ENCODE assay signal across 1 fruit fly cellular context in the genomic region with DNA sequence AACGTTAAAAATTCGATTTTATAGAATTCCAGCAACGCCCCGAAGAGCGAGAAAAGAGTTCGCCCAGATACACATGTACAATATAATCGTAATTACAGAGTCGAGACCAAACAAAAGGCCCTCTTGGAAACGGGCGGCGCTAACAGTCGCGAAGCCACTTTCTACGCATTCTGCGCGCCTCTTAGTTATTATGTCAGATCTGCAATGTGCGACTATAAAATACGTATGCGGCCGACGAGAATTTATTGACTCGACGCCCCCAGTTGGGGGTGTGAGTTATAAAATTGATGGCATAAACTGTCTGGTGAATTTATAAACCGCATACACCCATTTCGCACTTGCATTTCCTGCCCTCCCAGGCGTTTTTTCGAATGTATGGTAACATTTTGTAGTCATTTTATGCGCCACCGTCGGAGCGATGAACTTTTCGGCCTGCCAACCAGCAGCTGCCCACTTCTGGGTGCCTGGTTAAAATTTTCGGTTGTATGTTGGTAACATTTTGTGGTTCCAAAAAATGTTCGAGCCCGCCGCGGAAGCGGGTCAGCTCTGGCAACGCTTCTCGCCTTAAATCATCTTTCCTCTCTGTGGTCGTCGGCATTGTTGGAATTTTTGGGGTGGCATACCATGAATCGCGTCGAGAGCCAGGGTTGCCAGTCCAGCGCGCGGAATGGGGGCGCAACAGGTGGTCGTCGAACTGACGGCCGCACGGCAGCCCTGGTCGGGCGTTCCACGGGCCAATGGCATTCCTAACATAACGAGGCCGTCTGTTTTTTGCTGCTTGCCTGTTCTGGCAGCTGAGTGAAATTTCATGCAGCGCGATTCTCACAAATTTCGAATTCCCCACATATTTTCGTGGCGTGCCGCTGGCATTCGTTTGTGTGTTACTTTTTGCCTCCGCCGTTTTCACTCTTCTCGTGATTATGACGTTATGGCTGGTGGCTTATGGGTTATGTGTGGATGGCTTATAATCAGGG.
A peak's percentile ranks its signal among the peaks of the same experiment; 100 is the strongest.
TF ChIP-seq lines count a peak whose summit lies in the region.

No protein-coding gene starts in this region.

TF ChIP-seq in whole organism, embryonic, 481 proteins besides CTCF, POLR2A, EP300 and RAD21 (continued from another document and continues in another):
- TF ChIP-seq exex (tag; optimal IDR thresholded peaks at IDR 0.05; lab: Kevin White, UChicago) = peak; percentile 85
- peak; percentile 90 for TF ChIP-seq Fer1 (GFP tag; optimal IDR thresholded peaks at IDR 0.05; lab: Kevin White, UChicago)
- TF ChIP-seq ap (GFP tag; IDR thresholded peaks at IDR 0.05; lab: Robert Waterston, UW) = no peak
- no peak for TF ChIP-seq CG17802 (tag; optimal IDR thresholded peaks at IDR 0.05; lab: Kevin White, UChicago)
- TF ChIP-seq CG6689 (GFP tag; IDR thresholded peaks at IDR 0.05; lab: Robert Waterston, UW) = no peak
- TF ChIP-seq trh (GFP tag; optimal IDR thresholded peaks at IDR 0.05; lab: Kevin White, UChicago) = no peak
- TF ChIP-seq CG17385 (GFP tag; optimal IDR thresholded peaks at IDR 0.05; lab: Kevin White, UChicago) = peak; percentile 49
- peak; percentile 67 for TF ChIP-seq D19A (tag; optimal IDR thresholded peaks at IDR 0.05; lab: Kevin White, UChicago)
- peak; percentile 67 for TF ChIP-seq CG8924 (tag; optimal IDR thresholded peaks at IDR 0.05; lab: Kevin White, UChicago)
- TF ChIP-seq CG7372 (GFP tag; IDR thresholded peaks at IDR 0.05; lab: Robert Waterston, UW) = no peak
- no peak for TF ChIP-seq CG14667 (GFP tag; IDR thresholded peaks at IDR 0.05; lab: Robert Waterston, UW)
- TF ChIP-seq ranshi (GFP tag; IDR thresholded peaks at IDR 0.05; lab: Robert Waterston, UW) = no peak
- peak; percentile 91 for TF ChIP-seq Gug (GFP tag; IDR thresholded peaks at IDR 0.05; lab: Robert Waterston, UW)
- TF ChIP-seq Nf-YC (tag; optimal IDR thresholded peaks at IDR 0.05; lab: Kevin White, UChicago) = peak; percentile 93
- no peak for TF ChIP-seq sisA (GFP tag; IDR thresholded peaks at IDR 0.05; lab: Robert Waterston, UW)
- TF ChIP-seq Doc2 (GFP tag; IDR thresholded peaks at IDR 0.05; lab: Robert Waterston, UW) = no peak
- TF ChIP-seq Dbx (GFP tag; IDR thresholded peaks at IDR 0.05; lab: Robert Waterston, UW) = no peak
- TF ChIP-seq ac (GFP tag; optimal IDR thresholded peaks at IDR 0.05; lab: Kevin White, UChicago) = peak; percentile 0
- peak; percentile 60 for TF ChIP-seq CG10654 (GFP tag; optimal IDR thresholded peaks at IDR 0.05; lab: Kevin White, UChicago)
- TF ChIP-seq p53 (GFP tag; optimal IDR thresholded peaks at IDR 0.05; lab: Kevin White, UChicago) = peak; percentile 47
- TF ChIP-seq Hand (GFP tag; optimal IDR thresholded peaks at IDR 0.05; lab: Kevin White, UChicago) = peak; percentile 69
- TF ChIP-seq Drgx (GFP tag; IDR thresholded peaks at IDR 0.05; lab: Robert Waterston, UW) = no peak
- peak; percentile 54 for TF ChIP-seq schlank (tag; optimal IDR thresholded peaks at IDR 0.05; lab: Kevin White, UChicago)
- TF ChIP-seq CG18476 (GFP tag; optimal IDR thresholded peaks at IDR 0.05; lab: Kevin White, UChicago) = no peak
- TF ChIP-seq CG15696 (tag; optimal IDR thresholded peaks at IDR 0.05; lab: Kevin White, UChicago) = peak; percentile 60
- peak; percentile 92 for TF ChIP-seq Kr (GFP tag; optimal IDR thresholded peaks at IDR 0.05; lab: Kevin White, UChicago)
- TF ChIP-seq ham (GFP tag; IDR thresholded peaks at IDR 0.05; lab: Robert Waterston, UW) = no peak
- TF ChIP-seq so (GFP tag; IDR thresholded peaks at IDR 0.05; lab: Robert Waterston, UW) = no peak
- TF ChIP-seq fd96Cb (tag; optimal IDR thresholded peaks at IDR 0.05; lab: Kevin White, UChicago) = peak; percentile 26
- TF ChIP-seq Usf (GFP tag; optimal IDR thresholded peaks at IDR 0.05; lab: Kevin White, UChicago) = peak; percentile 30
- peak; percentile 69 for TF ChIP-seq CG9609 (GFP tag; optimal IDR thresholded peaks at IDR 0.05; lab: Kevin White, UChicago)
- no peak for TF ChIP-seq CG14860 (GFP tag; IDR thresholded peaks at IDR 0.05; lab: Robert Waterston, UW; ENCODE audit: partially characterized antibody)
- no peak for TF ChIP-seq CG6791 (GFP tag; IDR thresholded peaks at IDR 0.05; lab: Robert Waterston, UW; ENCODE audit: partially characterized antibody)
- TF ChIP-seq CG4282 (GFP tag; optimal IDR thresholded peaks at IDR 0.05; lab: Kevin White, UChicago) = no peak
- TF ChIP-seq Rfx (GFP tag; IDR thresholded peaks at IDR 0.05; lab: Robert Waterston, UW) = no peak
- TF ChIP-seq sens-2 (GFP tag; IDR thresholded peaks at IDR 0.05; lab: Robert Waterston, UW) = no peak
- TF ChIP-seq Awh (GFP tag; IDR thresholded peaks at IDR 0.05; lab: Robert Waterston, UW) = no peak
- peak; percentile 61; the same call in 2 of the 3 replicates for TF ChIP-seq CG7357 (GFP tag; IDR thresholded peaks at IDR 0.05; lab: Robert Waterston, UW)
- no peak for TF ChIP-seq jigr1 (GFP tag; IDR thresholded peaks at IDR 0.05; lab: Robert Waterston, UW)
- peak; percentile 72 to 94 for TF ChIP-seq Pdp1 (GFP tag; optimal IDR thresholded peaks at IDR 0.05; lab: Kevin White, UChicago)
- no peak for TF ChIP-seq chm (GFP tag; IDR thresholded peaks at IDR 0.05; lab: Robert Waterston, UW)
- TF ChIP-seq CG31441 (GFP tag; IDR thresholded peaks at IDR 0.05; lab: Robert Waterston, UW) = no peak
- TF ChIP-seq CG1832 (GFP tag; optimal IDR thresholded peaks at IDR 0.05; lab: Kevin White, UChicago) = peak; percentile 44
- TF ChIP-seq CG4707 (GFP tag; optimal IDR thresholded peaks at IDR 0.05; lab: Kevin White, UChicago) = no peak
- peak; percentile 37 for TF ChIP-seq cg (GFP tag; optimal IDR thresholded peaks at IDR 0.05; lab: Kevin White, UChicago)
- peak; percentile 48 for TF ChIP-seq CG10274 (GFP tag; optimal IDR thresholded peaks at IDR 0.05; lab: Kevin White, UChicago)
- TF ChIP-seq CG11560 (tag; IDR thresholded peaks at IDR 0.05; lab: Robert Waterston, UW) = no peak
- TF ChIP-seq jing (GFP tag; optimal IDR thresholded peaks at IDR 0.05; lab: Kevin White, UChicago) = no peak
- peak; percentile 58 for TF ChIP-seq Six4 (GFP tag; optimal IDR thresholded peaks at IDR 0.05; lab: Kevin White, UChicago)
- no peak for TF ChIP-seq CG10959 (GFP tag; IDR thresholded peaks at IDR 0.05; lab: Robert Waterston, UW)
- TF ChIP-seq ro (GFP tag; IDR thresholded peaks at IDR 0.05; lab: Robert Waterston, UW) = no peak
- TF ChIP-seq CG17359 (tag; optimal IDR thresholded peaks at IDR 0.05; lab: Kevin White, UChicago) = peak; percentile 73
- TF ChIP-seq Sin3A (optimal IDR thresholded peaks at IDR 0.05; lab: Kevin White, UChicago) = peak; percentile 1
- TF ChIP-seq sim (GFP tag; IDR thresholded peaks at IDR 0.05; lab: Robert Waterston, UW) = no peak
- TF ChIP-seq Ets97D (GFP tag; optimal IDR thresholded peaks at IDR 0.05; lab: Kevin White, UChicago) = peak; percentile 76
- TF ChIP-seq klu (GFP tag; IDR thresholded peaks at IDR 0.05; lab: Robert Waterston, UW) = no peak
- TF ChIP-seq gro (GFP tag; optimal IDR thresholded peaks at IDR 0.05; lab: Kevin White, UChicago) = peak; percentile 67
- peak; percentile 60 for TF ChIP-seq CG18619 (GFP tag; optimal IDR thresholded peaks at IDR 0.05; lab: Kevin White, UChicago)
- TF ChIP-seq wdn (GFP tag; IDR thresholded peaks at IDR 0.05; lab: Robert Waterston, UW) = no peak
- no peak for TF ChIP-seq ssp (GFP tag; IDR thresholded peaks at IDR 0.05; lab: Robert Waterston, UW)
- TF ChIP-seq E2f1 (GFP tag; IDR thresholded peaks at IDR 0.05; lab: Robert Waterston, UW) = no peak
- TF ChIP-seq al (GFP tag; IDR thresholded peaks at IDR 0.05; lab: Robert Waterston, UW) = no peak
- peak; percentile 44 for TF ChIP-seq YL-1 (GFP tag; optimal IDR thresholded peaks at IDR 0.05; lab: Kevin White, UChicago)
- peak; percentile 100 for TF ChIP-seq sd (tag; optimal IDR thresholded peaks at IDR 0.05; lab: Kevin White, UChicago)
- TF ChIP-seq CG17912 (GFP tag; optimal IDR thresholded peaks at IDR 0.05; lab: Kevin White, UChicago) = peak; percentile 6
- no peak for TF ChIP-seq CG16779 (GFP tag; IDR thresholded peaks at IDR 0.05; lab: Robert Waterston, UW)
- TF ChIP-seq inv (GFP tag; IDR thresholded peaks at IDR 0.05; lab: Robert Waterston, UW; ENCODE audit: partially characterized antibody) = no peak
- peak; percentile 88 for TF ChIP-seq CG2120 (GFP tag; optimal IDR thresholded peaks at IDR 0.05; lab: Kevin White, UChicago)
- TF ChIP-seq Taf1 (GFP tag; IDR thresholded peaks at IDR 0.05; lab: Robert Waterston, UW) = no peak
- TF ChIP-seq dysf (GFP tag; IDR thresholded peaks at IDR 0.05; lab: Robert Waterston, UW) = no peak
- TF ChIP-seq Sry-β (GFP tag; optimal IDR thresholded peaks at IDR 0.05; lab: Kevin White, UChicago) = peak; percentile 19
- peak; percentile 30 for TF ChIP-seq CG13775 (GFP tag; optimal IDR thresholded peaks at IDR 0.05; lab: Kevin White, UChicago)
- TF ChIP-seq CG15269 (tag; optimal IDR thresholded peaks at IDR 0.05; lab: Kevin White, UChicago) = peak; percentile 62
- peak; percentile 57 for TF ChIP-seq CG11398 (GFP tag; optimal IDR thresholded peaks at IDR 0.05; lab: Kevin White, UChicago)
- peak; percentile 56 for TF ChIP-seq Myb (GFP tag; optimal IDR thresholded peaks at IDR 0.05; lab: Kevin White, UChicago)
- TF ChIP-seq chn (GFP tag; optimal IDR thresholded peaks at IDR 0.05; lab: Kevin White, UChicago) = peak; percentile 78
- TF ChIP-seq ttk (GFP tag; IDR thresholded peaks at IDR 0.05; lab: Robert Waterston, UW) = no peak
- peak; percentile 24 for TF ChIP-seq CG2202 (tag; optimal IDR thresholded peaks at IDR 0.05; lab: Kevin White, UChicago)
- TF ChIP-seq maf-S (GFP tag; optimal IDR thresholded peaks at IDR 0.05; lab: Kevin White, UChicago) = peak; percentile 71
- TF ChIP-seq en (GFP tag; optimal IDR thresholded peaks at IDR 0.05; lab: Kevin White, UChicago) = peak; percentile 38
- no peak for TF ChIP-seq CG8765 (GFP tag; IDR thresholded peaks at IDR 0.05; lab: Robert Waterston, UW)
- TF ChIP-seq az2 (GFP tag; optimal IDR thresholded peaks at IDR 0.05; lab: Kevin White, UChicago) = peak; percentile 69
- no peak for TF ChIP-seq tgo (GFP tag; IDR thresholded peaks at IDR 0.05; lab: Robert Waterston, UW)
- TF ChIP-seq GATAe (GFP tag; conservative IDR thresholded peaks at IDR 0.05; lab: Robert Waterston, UW) = no peak
- peak; percentile 15 for TF ChIP-seq gfzf (GFP tag; optimal IDR thresholded peaks at IDR 0.05; lab: Kevin White, UChicago)
- peak; percentile 85 for TF ChIP-seq her (GFP tag; optimal IDR thresholded peaks at IDR 0.05; lab: Kevin White, UChicago)
- peak; percentile 49 for TF ChIP-seq CG31365 (tag; optimal IDR thresholded peaks at IDR 0.05; lab: Kevin White, UChicago)
- no peak for TF ChIP-seq Ptx1 (GFP tag; IDR thresholded peaks at IDR 0.05; lab: Robert Waterston, UW)
- peak; percentile 57 for TF ChIP-seq CG8944 (GFP tag; optimal IDR thresholded peaks at IDR 0.05; lab: Kevin White, UChicago)
- no peak for TF ChIP-seq CG2889 (GFP tag; IDR thresholded peaks at IDR 0.05; lab: Robert Waterston, UW)
- TF ChIP-seq CG10979 (tag; optimal IDR thresholded peaks at IDR 0.05; lab: Kevin White, UChicago) = peak; percentile 65
- no peak for TF ChIP-seq stc (GFP tag; IDR thresholded peaks at IDR 0.05; lab: Robert Waterston, UW)
- peak; percentile 30 for TF ChIP-seq CG7271 (tag; optimal IDR thresholded peaks at IDR 0.05; lab: Kevin White, UChicago)
- TF ChIP-seq CG1647 (GFP tag; optimal IDR thresholded peaks at IDR 0.05; lab: Kevin White, UChicago) = peak; percentile 47
- TF ChIP-seq Xbp1 (GFP tag; optimal IDR thresholded peaks at IDR 0.05; lab: Kevin White, UChicago) = peak; percentile 77
- TF ChIP-seq CG34422 (GFP tag; IDR thresholded peaks at IDR 0.05; lab: Robert Waterston, UW) = no peak
- TF ChIP-seq NfI (GFP tag; optimal IDR thresholded peaks at IDR 0.05; lab: Kevin White, UChicago) = peak; percentile 37
- no peak for TF ChIP-seq pita (GFP tag; optimal IDR thresholded peaks at IDR 0.05; lab: Kevin White, UChicago)
- no peak for TF ChIP-seq crol (GFP tag; IDR thresholded peaks at IDR 0.05; lab: Robert Waterston, UW)
- no peak for TF ChIP-seq CG30020 (tag; optimal IDR thresholded peaks at IDR 0.05; lab: Kevin White, UChicago)
- no peak for TF ChIP-seq lmd (GFP tag; IDR thresholded peaks at IDR 0.05; lab: Robert Waterston, UW)
- peak; percentile 26 for TF ChIP-seq CG8281 (tag; optimal IDR thresholded peaks at IDR 0.05; lab: Kevin White, UChicago)
- TF ChIP-seq Neu2 (GFP tag; optimal IDR thresholded peaks at IDR 0.05; lab: Kevin White, UChicago; ENCODE audit: borderline replicate concordance) = peak; percentile 13
- peak; percentile 64 for TF ChIP-seq Chrac-16 (GFP tag; optimal IDR thresholded peaks at IDR 0.05; lab: Kevin White, UChicago)
- no peak for TF ChIP-seq eve (GFP tag; optimal IDR thresholded peaks at IDR 0.05; lab: Kevin White, UChicago)
- TF ChIP-seq grn (GFP tag; optimal IDR thresholded peaks at IDR 0.05; lab: Kevin White, UChicago) = no peak
- peak; percentile 68 for TF ChIP-seq NK7.1 (GFP tag; optimal IDR thresholded peaks at IDR 0.05; lab: Kevin White, UChicago)
- no peak for TF ChIP-seq zfh1 (GFP tag; IDR thresholded peaks at IDR 0.05; lab: Robert Waterston, UW)
- peak; percentile 56 for TF ChIP-seq Abd-B (GFP tag; optimal IDR thresholded peaks at IDR 0.05; lab: Kevin White, UChicago)
- no peak for TF ChIP-seq Dip2 (GFP tag; IDR thresholded peaks at IDR 0.05; lab: Robert Waterston, UW)
- peak; percentile 58 for TF ChIP-seq Hsf (GFP tag; optimal IDR thresholded peaks at IDR 0.05; lab: Kevin White, UChicago)
- TF ChIP-seq fd102C (GFP tag; optimal IDR thresholded peaks at IDR 0.05; lab: Kevin White, UChicago) = peak; percentile 34
- TF ChIP-seq Ravus (GFP tag; IDR thresholded peaks at IDR 0.05; lab: Robert Waterston, UW) = no peak
- TF ChIP-seq CG4854 (GFP tag; optimal IDR thresholded peaks at IDR 0.05; lab: Kevin White, UChicago) = peak; percentile 62
- no peak for TF ChIP-seq Sox100B (GFP tag; optimal IDR thresholded peaks at IDR 0.05; lab: Kevin White, UChicago)
- TF ChIP-seq CG10321 (GFP tag; IDR thresholded peaks at IDR 0.05; lab: Robert Waterston, UW) = no peak
- no peak for TF ChIP-seq tna (GFP tag; IDR thresholded peaks at IDR 0.05; lab: Robert Waterston, UW; ENCODE audit: partially characterized antibody)
- no peak for TF ChIP-seq E2f2 (GFP tag; IDR thresholded peaks at IDR 0.05; lab: Robert Waterston, UW)
- no peak for TF ChIP-seq toy (GFP tag; IDR thresholded peaks at IDR 0.05; lab: Robert Waterston, UW)
- peak in 1 of 2 experiments; percentile 52 for TF ChIP-seq crp (GFP tag; optimal IDR thresholded peaks at IDR 0.05; lab: Kevin White, UChicago)
- TF ChIP-seq Dip3 (GFP tag; optimal IDR thresholded peaks at IDR 0.05; lab: Kevin White, UChicago) = peak; percentile 35
- TF ChIP-seq Spps (tag; optimal IDR thresholded peaks at IDR 0.05; lab: Kevin White, UChicago) = peak; percentile 8
- no peak for TF ChIP-seq cato (GFP tag; optimal IDR thresholded peaks at IDR 0.05; lab: Kevin White, UChicago; ENCODE audit: borderline replicate concordance)
